Fruit fly (Drosophila melanogaster): Measurements from ENCODE around the gene BBS5.

Gene BBS5

dm6 chr3R:4846787-4847186 is 30.7 kb downstream of the BBS5 start (continued):
- TF ChIP-seq CG14050 (GFP tag; IDR thresholded peaks at IDR 0.05): no peak
- TF ChIP-seq MTF-1 (GFP tag; optimal IDR thresholded peaks at IDR 0.05; ENCODE audit: borderline replicate concordance): no peak
- no peak for TF ChIP-seq CG6854 (GFP tag; optimal IDR thresholded peaks at IDR 0.05)
- TF ChIP-seq CG11456 (GFP tag; IDR thresholded peaks at IDR 0.05): no peak
- TF ChIP-seq Meics (GFP tag; optimal IDR thresholded peaks at IDR 0.05): no peak
- TF ChIP-seq CG7556 (GFP tag; optimal IDR thresholded peaks at IDR 0.05): no peak
- peak; percentile 69 for TF ChIP-seq CG17361 (GFP tag; IDR thresholded peaks at IDR 0.05)
- TF ChIP-seq Hr78 (GFP tag; optimal IDR thresholded peaks at IDR 0.05): peak in 1 of 2 experiments; percentile 2
- TF ChIP-seq cad (GFP tag; optimal IDR thresholded peaks at IDR 0.05): no peak
- no peak for TF ChIP-seq toy (GFP tag; IDR thresholded peaks at IDR 0.05)
- TF ChIP-seq CG2202 (tag; optimal IDR thresholded peaks at IDR 0.05): peak; percentile 58
- TF ChIP-seq Adf1 (GFP tag; IDR thresholded peaks at IDR 0.05): no peak
- no peak for TF ChIP-seq CG6683 (GFP tag; optimal IDR thresholded peaks at IDR 0.05)
- no peak for TF ChIP-seq HLH4C (GFP tag; IDR thresholded peaks at IDR 0.05; ENCODE audit: partially characterized antibody)
- peak; percentile 55 for TF ChIP-seq CG6689 (GFP tag; IDR thresholded peaks at IDR 0.05)
- peak; percentile 10 for TF ChIP-seq CG7786 (GFP tag; optimal IDR thresholded peaks at IDR 0.05)
- TF ChIP-seq CG11504 (tag; optimal IDR thresholded peaks at IDR 0.05): no peak
- TF ChIP-seq dmrt99B (tag; optimal IDR thresholded peaks at IDR 0.05): no peak
- TF ChIP-seq E2f1 (GFP tag; IDR thresholded peaks at IDR 0.05): no peak
- no peak for TF ChIP-seq CG14965 (GFP tag; optimal IDR thresholded peaks at IDR 0.05; ENCODE audit: borderline replicate concordance)
- TF ChIP-seq hth (optimal IDR thresholded peaks at IDR 0.05): no peak
- TF ChIP-seq chm (GFP tag; IDR thresholded peaks at IDR 0.05): peak; percentile 56; the same call in 1 of the 2 replicates
- TF ChIP-seq eve (GFP tag; optimal IDR thresholded peaks at IDR 0.05): no peak
- peak; percentile 5 for TF ChIP-seq en (GFP tag; optimal IDR thresholded peaks at IDR 0.05)
- no peak for TF ChIP-seq CkIIα-i1 (GFP tag; IDR thresholded peaks at IDR 0.05)
- no peak for TF ChIP-seq Doc3 (GFP tag; IDR thresholded peaks at IDR 0.05; ENCODE audit: partially characterized antibody)
- TF ChIP-seq CG18011 (GFP tag; optimal IDR thresholded peaks at IDR 0.05): no peak
- TF ChIP-seq CG5953 (GFP tag; IDR thresholded peaks at IDR 0.05): no peak
- TF ChIP-seq CG12104 (GFP tag; optimal IDR thresholded peaks at IDR 0.05): no peak
- no peak for TF ChIP-seq TFAM (GFP tag; optimal IDR thresholded peaks at IDR 0.05)
- no peak for TF ChIP-seq CG8089 (GFP tag; optimal IDR thresholded peaks at IDR 0.05)
- TF ChIP-seq CG17802 (tag; optimal IDR thresholded peaks at IDR 0.05): peak; percentile 32
- TF ChIP-seq Camta (GFP tag; optimal IDR thresholded peaks at IDR 0.05): peak; percentile 23
- TF ChIP-seq Dek (tag; optimal IDR thresholded peaks at IDR 0.05): no peak
- TF ChIP-seq bbx (GFP tag; IDR thresholded peaks at IDR 0.05; ENCODE audit: partially characterized antibody): no peak
- no peak for TF ChIP-seq sima (GFP tag; optimal IDR thresholded peaks at IDR 0.05)
- no peak for TF ChIP-seq CG34422 (GFP tag; IDR thresholded peaks at IDR 0.05)
- TF ChIP-seq Dbx (GFP tag; IDR thresholded peaks at IDR 0.05): no peak
- TF ChIP-seq nerfin-2 (GFP tag; IDR thresholded peaks at IDR 0.05; ENCODE audit: partially characterized antibody): no peak
- TF ChIP-seq ara (GFP tag; IDR thresholded peaks at IDR 0.05): peak; percentile 72; the same call in 1 of the 2 replicates
- no peak for TF ChIP-seq D (optimal IDR thresholded peaks at IDR 0.05)
- peak; percentile 18 for TF ChIP-seq D (GFP tag; optimal IDR thresholded peaks at IDR 0.05)
- TF ChIP-seq so (GFP tag; IDR thresholded peaks at IDR 0.05): no peak
- TF ChIP-seq CG10267 (tag; optimal IDR thresholded peaks at IDR 0.05): peak; percentile 61
- no peak for TF ChIP-seq Bteb2 (GFP tag; optimal IDR thresholded peaks at IDR 0.05)
- TF ChIP-seq fd102C (GFP tag; optimal IDR thresholded peaks at IDR 0.05): no peak
- TF ChIP-seq stwl (tag; optimal IDR thresholded peaks at IDR 0.05): no peak
- peak; percentile 61 for TF ChIP-seq CG33557 (GFP tag; optimal IDR thresholded peaks at IDR 0.05)
- no peak for TF ChIP-seq CG17359 (tag; optimal IDR thresholded peaks at IDR 0.05)
- TF ChIP-seq Atf6 (GFP tag; IDR thresholded peaks at IDR 0.05): 0 out of 2 replicates have a peak, but pooled peaks have one; percentile 22
- 0 out of 3 replicates have a peak, but pooled peaks have one; percentile 49 for TF ChIP-seq H15 (GFP tag; IDR thresholded peaks at IDR 0.05)
- no peak for TF ChIP-seq pb (GFP tag; optimal IDR thresholded peaks at IDR 0.05)
